Fruit fly (Drosophila melanogaster): ENCODE data around the gene Arr1.

DNA sequence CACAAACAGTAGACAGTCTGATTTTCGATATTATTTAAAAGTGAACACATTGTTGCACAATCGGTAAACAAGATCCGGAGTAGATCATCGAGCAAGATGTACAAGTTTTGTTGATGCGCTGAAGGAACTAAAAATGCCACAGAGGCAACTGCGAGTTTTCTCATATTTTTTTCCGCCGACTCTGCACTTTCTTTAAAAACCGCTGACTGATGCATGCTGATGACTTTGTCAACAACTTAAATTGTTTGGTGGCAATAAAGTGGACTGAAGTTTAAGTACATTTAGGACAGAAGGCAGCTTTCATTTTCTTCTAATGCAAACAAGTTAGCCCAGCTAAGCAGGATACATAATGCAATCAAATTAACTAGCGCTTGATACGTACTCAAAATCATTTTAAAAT, 34.4 kb downstream of the Arr1 start:
- no peak for TF ChIP-seq Eip75B (GFP tag; optimal IDR thresholded peaks at IDR 0.05)
- TF ChIP-seq CG7368 (GFP tag; optimal IDR thresholded peaks at IDR 0.05): no peak
- no peak for TF ChIP-seq CG11762 (GFP tag; optimal IDR thresholded peaks at IDR 0.05; ENCODE audit: insufficient read depth)
- TF ChIP-seq Gug (GFP tag; IDR thresholded peaks at IDR 0.05): no peak
- TF ChIP-seq Sox102F (GFP tag; optimal IDR thresholded peaks at IDR 0.05): no peak
- TF ChIP-seq CG6792 (GFP tag; optimal IDR thresholded peaks at IDR 0.05): no peak
- no peak for TF ChIP-seq dac (GFP tag; optimal IDR thresholded peaks at IDR 0.05)
- no peak for TF ChIP-seq Lpt (GFP tag; optimal IDR thresholded peaks at IDR 0.05)
- TF ChIP-seq CG3032 (tag; optimal IDR thresholded peaks at IDR 0.05): no peak
- no peak for TF ChIP-seq pdm3 (GFP tag; optimal IDR thresholded peaks at IDR 0.05)
- no peak for TF ChIP-seq Hr4 (GFP tag; optimal IDR thresholded peaks at IDR 0.05)
